Worm (Caenorhabditis elegans) whole organism, L2 larva: ENCODE measurements around the gene W06A7.2.

Experiments used
- alr-1 ChIP-seq: fragments of 150-350 bp; optimal IDR thresholded peaks from 2 replicates; lab custom pipeline; 2014; ENCODE audit warnings: missing biosample characterization, missing genetic modification characterization
- ama-1 ChIP-seq: fragments of 150-350 bp; optimal IDR thresholded peaks from 2 replicates; lab custom pipeline; 2018; ENCODE audit warnings: inconsistent platforms
- elt-1 ChIP-seq: fragments of 150-350 bp; optimal IDR thresholded peaks from 2 replicates; lab custom pipeline; 2014; ENCODE audit warnings: missing biosample characterization, missing genetic modification characterization
- fos-1 ChIP-seq: fragments of 150-350 bp; optimal IDR thresholded peaks from 2 replicates; lab custom pipeline; 2014; ENCODE audit warnings: missing biosample characterization, missing genetic modification characterization
- nhr-12 ChIP-seq: fragments of 150-350 bp; optimal IDR thresholded peaks from 2 replicates; lab custom pipeline; 2014; ENCODE audit warnings: missing biosample characterization, missing genetic modification characterization
- nhr-23 ChIP-seq: fragments of 150-350 bp; optimal IDR thresholded peaks from 2 replicates; lab custom pipeline; 2014; ENCODE audit warnings: missing biosample characterization, missing genetic modification reagents, missing genetic modification characterization
- peb-1 ChIP-seq: fragments of 150-350 bp; optimal IDR thresholded peaks from 2 replicates; lab custom pipeline; 2014; ENCODE audit warnings: missing biosample characterization, missing genetic modification characterization
- unc-39 ChIP-seq: fragments of 150-350 bp; optimal IDR thresholded peaks from 2 replicates; lab custom pipeline; 2014; ENCODE audit warnings: missing biosample characterization, missing genetic modification characterization
- unc-55 ChIP-seq: fragments of 150-350 bp; sonication (generic microtip); optimal IDR thresholded peaks from 3 replicates; lab custom pipeline; 2014; ENCODE audit warnings: missing biosample characterization, missing genetic modification reagents, missing genetic modification characterization
- unc-62 ChIP-seq: fragments of 150-350 bp; optimal IDR thresholded peaks from 2 replicates; lab custom pipeline; 2014; ENCODE audit warnings: missing biosample characterization, missing genetic modification reagents, missing genetic modification characterization

DNA sequence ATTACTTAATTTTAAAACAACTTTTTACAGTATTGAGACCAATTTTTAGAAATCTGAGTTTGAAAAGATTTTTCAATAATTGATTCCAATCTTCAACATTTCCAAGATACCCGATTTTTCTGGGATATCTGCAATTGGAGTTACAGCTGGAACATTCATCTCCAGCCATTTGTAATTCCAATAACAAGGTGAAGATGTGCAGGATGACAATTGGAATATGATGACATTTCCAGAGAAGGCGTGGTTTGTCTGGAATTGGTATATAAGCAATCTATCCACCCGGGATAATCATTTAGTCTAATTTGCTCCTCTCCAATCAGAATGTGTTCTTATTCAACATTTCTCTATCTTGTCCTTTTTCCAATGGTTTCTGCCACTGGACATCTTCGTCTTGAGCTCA lies 40.5 kb upstream of the W06A7.2 start, which contains the start of gene Y50E8A.11:
- TF ChIP-seq elt-1, result no peak
- no peak for TF ChIP-seq nhr-23 (tag; lab: Kevin White, UChicago)
- no peak for TF ChIP-seq ama-1 (lab: Kevin White, UChicago)
- no peak for TF ChIP-seq fos-1 (tag; lab: Kevin White, UChicago)
- TF ChIP-seq unc-55 (GFP tag; lab: Kevin White, UChicago), result no peak
- no peak for TF ChIP-seq nhr-12
- TF ChIP-seq unc-62 (GFP tag; lab: Kevin White, UChicago), result no peak
- TF ChIP-seq unc-39 (tag; lab: Kevin White, UChicago), result no peak
- no peak for TF ChIP-seq alr-1 (tag; lab: Kevin White, UChicago)
- TF ChIP-seq peb-1 (tag; lab: Kevin White, UChicago), result no peak
